Worm (Caenorhabditis elegans): ENCODE measurements around the gene str-150.

The str-150 gene

ce11 chrV:16565639-16566038 is 17.4 kb upstream of the str-150 start, which contains the start of gene sru-45:
Gene sru-45, plus strand, starts transcription at chrV:16565939.
- TF ChIP-seq attf-5 (GFP tag; optimal IDR thresholded peaks at IDR 0.05): no peak
- TF ChIP-seq somi-1 (GFP tag; optimal IDR thresholded peaks at IDR 0.05): no peak
- TF ChIP-seq ccch-3 (GFP tag; optimal IDR thresholded peaks at IDR 0.05): no peak
- TF ChIP-seq rpc-1 (optimal IDR thresholded peaks at IDR 0.05): no peak
- TF ChIP-seq rpc-1 (tag; optimal IDR thresholded peaks at IDR 0.05): no peak
- no peak for TF ChIP-seq egrh-3 (GFP tag; IDR thresholded peaks at IDR 0.05)
- TF ChIP-seq ceh-79 (tag; optimal IDR thresholded peaks at IDR 0.05): no peak
- TF ChIP-seq hlh-26 (GFP tag; conservative IDR thresholded peaks at IDR 0.05): no peak
- no peak for TF ChIP-seq F37B4.10 (GFP tag; IDR thresholded peaks at IDR 0.05)
- TF ChIP-seq lin-40 (tag; optimal IDR thresholded peaks at IDR 0.05): no peak
- TF ChIP-seq zfh-2 (GFP tag; conservative IDR thresholded peaks at IDR 0.05): no peak

ce11 chrV:16568056-16568455 is 15.0 kb upstream of the str-150 start:
- no peak for TF ChIP-seq B0261.1 (tag; optimal IDR thresholded peaks at IDR 0.05)
- no peak for TF ChIP-seq aptf-2 (GFP tag; conservative IDR thresholded peaks at IDR 0.05)
- TF ChIP-seq ceh-79 (tag; optimal IDR thresholded peaks at IDR 0.05): no peak
- TF ChIP-seq dpff-1 (tag; optimal IDR thresholded peaks at IDR 0.05): no peak
- TF ChIP-seq sptf-2 (GFP tag; optimal IDR thresholded peaks at IDR 0.05): no peak

ce11 chrV:16570697-16571096 is 12.4 kb upstream of the str-150 start, which contains the start of gene nhr-233:
Gene nhr-233, minus strand, starts transcription at chrV:16570797.
- no peak for TF ChIP-seq akir-1 (GFP tag; optimal IDR thresholded peaks at IDR 0.05)
- TF ChIP-seq T07F8.4 (tag; optimal IDR thresholded peaks at IDR 0.05): no peak
- no peak for TF ChIP-seq hrde-1 (tag; optimal IDR thresholded peaks at IDR 0.05; ENCODE audit: borderline replicate concordance)
- no peak for TF ChIP-seq ztf-22 (GFP tag; optimal IDR thresholded peaks at IDR 0.05)
- no peak for TF ChIP-seq F55B11.4 (tag; optimal IDR thresholded peaks at IDR 0.05; ENCODE audit: borderline replicate concordance, insufficient read depth)
- no peak for TF ChIP-seq ztf-6 (GFP tag; IDR thresholded peaks at IDR 0.05)
- TF ChIP-seq nhr-90 (tag; optimal IDR thresholded peaks at IDR 0.05): no peak

ce11 chrV:16573168-16573567 is 9.9 kb upstream of the str-150 start, which contains the start of gene str-149:
Gene str-149, plus strand, starts transcription at chrV:16573468.
- TF ChIP-seq madf-8 (GFP tag; conservative IDR thresholded peaks at IDR 0.05) (no peak), athp-1 (tag; optimal IDR thresholded peaks at IDR 0.05) (no peak), hsf-1 (GFP tag; IDR thresholded peaks at IDR 0.05) (no peak), pha-4 (tag; optimal IDR thresholded peaks at IDR 0.05) (no peak), ekl-4 (GFP tag; IDR thresholded peaks at IDR 0.05) (no peak), F39B2.1 (GFP tag; IDR thresholded peaks at IDR 0.05) (no peak), him-1 (tag; optimal IDR thresholded peaks at IDR 0.05) (no peak), attf-5 (GFP tag; optimal IDR thresholded peaks at IDR 0.05) (no peak), ztf-25 (GFP tag; IDR thresholded peaks at IDR 0.05) (no peak), F49E8.2 (tag; optimal IDR thresholded peaks at IDR 0.05; ENCODE audit: insufficient read depth) (no peak), sdz-38 (tag; optimal IDR thresholded peaks at IDR 0.05) (no peak), snpc-1.1 (tag; optimal IDR thresholded peaks at IDR 0.05; ENCODE audit: insufficient read depth) (no peak), Y67H2A.10 (GFP tag; conservative IDR thresholded peaks at IDR 0.05) (no peak), ama-1 (optimal IDR thresholded peaks at IDR 0.05) (no peak), ama-1 (GFP tag; optimal IDR thresholded peaks at IDR 0.05) (no peak), let-607 (tag; optimal IDR thresholded peaks at IDR 0.05) (no peak), F57A8.1 (GFP tag; optimal IDR thresholded peaks at IDR 0.05) (no peak), tlf-1 (GFP tag; optimal IDR thresholded peaks at IDR 0.05) (no peak), madf-3 (GFP tag; IDR thresholded peaks at IDR 0.05) (no peak), Y53F4B.3 (GFP tag; IDR thresholded peaks at IDR 0.05) (no peak)

Measured in whole organism, young adult.